Worm (Caenorhabditis elegans) whole organism, midembryonic: ENCODE measurements around the gene fbxa-43.

Source experiments
- T22C8.4 ChIP-seq: fragments of 200-800 bp; sonication (Bioruptor generic); IDR thresholded peaks from 2 replicates; pipeline ENCODE4 v1.3.6; 2022; ENCODE audit warnings: missing genetic modification characterization, missing compliant biosample characterization
- cog-1 ChIP-seq: sonication (generic microtip); optimal IDR thresholded peaks from 2 replicates; lab custom pipeline; 2016; ENCODE audit warnings: missing genetic modification characterization, missing compliant biosample characterization
- flt-1 ChIP-seq: fragments of 200-800 bp; sonication (Bioruptor generic); IDR thresholded peaks from 2 replicates; pipeline ENCODE4 v1.3.6; 2022; ENCODE audit warnings: missing genetic modification characterization, missing compliant biosample characterization
- klf-2 ChIP-seq: fragments of 200-800 bp; sonication (Bioruptor generic); conservative IDR thresholded peaks from 2 replicates; pipeline ENCODE4 v1.3.6; 2022; ENCODE audit warnings: missing genetic modification reagents, missing genetic modification characterization, missing compliant biosample characterization
- med-1 ChIP-seq: sonication (generic microtip); optimal IDR thresholded peaks from 2 replicates; lab custom pipeline; 2017; ENCODE audit warnings: missing genetic modification characterization, mild to moderate bottlenecking, missing compliant biosample characterization, antibody characterized with exemption, missing genetic modification reagents; ENCODE audit not compliant: insufficient read depth
- ref-1 ChIP-seq: fragments of 200-800 bp; sonication (Bioruptor generic); conservative IDR thresholded peaks from 2 replicates; pipeline ENCODE4 v1.3.6; 2022; ENCODE audit warnings: missing genetic modification reagents, missing genetic modification characterization, missing compliant biosample characterization
- tab-1 ChIP-seq: fragments of 200-800 bp; sonication (Bioruptor generic); IDR thresholded peaks from 2 replicates; pipeline ENCODE4 v1.3.6; 2022; ENCODE audit warnings: missing genetic modification characterization, missing compliant biosample characterization
- ztf-23 ChIP-seq: fragments of 200-800 bp; sonication (Bioruptor generic); IDR thresholded peaks from 2 replicates; pipeline ENCODE4 v1.3.6; 2022; ENCODE audit warnings: missing genetic modification reagents, missing genetic modification characterization, missing compliant biosample characterization
- ztf-29 ChIP-seq: fragments of 200-800 bp; sonication (Bioruptor generic); IDR thresholded peaks from 2 replicates; pipeline ENCODE4 v1.3.6; 2022; ENCODE audit warnings: missing genetic modification reagents, missing genetic modification characterization, missing compliant biosample characterization

fbxa-43 gene

ce11 chrIII:2259329-2259728, 566 bp upstream of the fbxa-43 start:
- no peak for TF ChIP-seq tab-1 (GFP tag; lab: Robert Waterston, UW)
- no peak for TF ChIP-seq med-1

- TF ChIP-seq ztf-23 (GFP tag; lab: Robert Waterston, UW), result no peak
Observed at ce11 chrIII:2255522-2255921, 3.2 kb downstream of the fbxa-43 start, which contains the start of gene fbxa-71. TSS of gene fbxa-71 (plus strand) at chrIII:2255822.

ce11 chrIII:2253027-2253499, 5.7 kb downstream of the fbxa-43 start, which contains the start of gene fbxa-73:
TSS of gene fbxa-73 (plus strand) at chrIII:2253449.
- no peak for TF ChIP-seq ref-1

- no peak for TF ChIP-seq ztf-23 (GFP tag; lab: Robert Waterston, UW)
- TF ChIP-seq flt-1 (GFP tag; lab: Robert Waterston, UW), result no peak
- no peak for TF ChIP-seq ref-1
- no peak for TF ChIP-seq cog-1
- no peak for TF ChIP-seq T22C8.4
- TF ChIP-seq ztf-29 (GFP tag; lab: Robert Waterston, UW), result no peak
- no peak for TF ChIP-seq klf-2 (GFP tag; lab: Robert Waterston, UW)
- TF ChIP-seq med-1, result no peak
- no peak for TF ChIP-seq tab-1 (GFP tag; lab: Robert Waterston, UW)
Observed at ce11 chrIII:2251348-2251747, 7.4 kb downstream of the fbxa-43 start, which contains the start of gene fbxa-7. TSS of gene fbxa-7 (minus strand) at chrIII:2251448.

ce11 chrIII:2245727-2246126, 13.0 kb downstream of the fbxa-43 start, which contains the start of gene srd-67:
TSS of gene srd-67 (minus strand) at chrIII:2245827.
- no peak for TF ChIP-seq cog-1
- TF ChIP-seq ztf-23 (GFP tag; lab: Robert Waterston, UW), result no peak
- TF ChIP-seq flt-1 (GFP tag; lab: Robert Waterston, UW), result no peak
- no peak for TF ChIP-seq klf-2 (GFP tag; lab: Robert Waterston, UW)
- no peak for TF ChIP-seq ztf-29 (GFP tag; lab: Robert Waterston, UW)
- no peak for TF ChIP-seq ref-1
- no peak for TF ChIP-seq T22C8.4
- TF ChIP-seq tab-1 (GFP tag; lab: Robert Waterston, UW), result no peak
- TF ChIP-seq med-1, result no peak

ce11 chrIII:2243617-2244016, 15.1 kb downstream of the fbxa-43 start:
- no peak for TF ChIP-seq ref-1
- no peak for TF ChIP-seq cog-1
- no peak for TF ChIP-seq flt-1 (GFP tag; lab: Robert Waterston, UW)
- no peak for TF ChIP-seq med-1
- no peak for TF ChIP-seq ztf-29 (GFP tag; lab: Robert Waterston, UW)

ce11 chrIII:2240471-2240870, 18.3 kb downstream of the fbxa-43 start, which contains the start of gene srz-56:
TSS of gene srz-56 (plus strand) at chrIII:2240771.
- no peak for TF ChIP-seq cog-1
- no peak for TF ChIP-seq med-1
- no peak for TF ChIP-seq tab-1 (GFP tag; lab: Robert Waterston, UW)
- TF ChIP-seq ref-1, result no peak
- no peak for TF ChIP-seq flt-1 (GFP tag; lab: Robert Waterston, UW)
- no peak for TF ChIP-seq klf-2 (GFP tag; lab: Robert Waterston, UW)
- TF ChIP-seq ztf-23 (GFP tag; lab: Robert Waterston, UW), result no peak
- TF ChIP-seq T22C8.4, result no peak
- TF ChIP-seq ztf-29 (GFP tag; lab: Robert Waterston, UW), result no peak

- no peak for TF ChIP-seq ztf-29 (GFP tag; lab: Robert Waterston, UW)
- TF ChIP-seq med-1, result no peak
- no peak for TF ChIP-seq ztf-23 (GFP tag; lab: Robert Waterston, UW)
Observed at ce11 chrIII:2239587-2240144, 19.1 kb downstream of the fbxa-43 start, which contains the start of gene C39B5.10. TSS of gene C39B5.10 (minus strand) at chrIII:2239637.

- TF ChIP-seq klf-2 (GFP tag; lab: Robert Waterston, UW) (no peak), ztf-29 (GFP tag; lab: Robert Waterston, UW) (no peak), tab-1 (GFP tag; lab: Robert Waterston, UW) (no peak), T22C8.4 (no peak), med-1 (no peak), flt-1 (GFP tag; lab: Robert Waterston, UW) (peak; percentile 52; the same call in 1 of the 2 replicates), ztf-23 (GFP tag; lab: Robert Waterston, UW) (no peak)
Observed at ce11 chrIII:2234192-2234934, 24.4 kb downstream of the fbxa-43 start, which contains the start of gene C39B5.2. TSS of gene C39B5.2 (plus strand) at chrIII:2234884.

ce11 chrIII:2233399-2233798, 25.4 kb downstream of the fbxa-43 start:
- TF ChIP-seq ref-1 (no peak), tab-1 (GFP tag; lab: Robert Waterston, UW) (no peak), ztf-23 (GFP tag; lab: Robert Waterston, UW) (no peak), klf-2 (GFP tag; lab: Robert Waterston, UW) (no peak), ztf-29 (GFP tag; lab: Robert Waterston, UW) (no peak), med-1 (no peak), T22C8.4 (no peak), cog-1 (no peak), flt-1 (GFP tag; lab: Robert Waterston, UW) (no peak)

ce11 chrIII:2232360-2232759, 26.4 kb downstream of the fbxa-43 start, which contains the start of gene fbxa-47:
TSS of gene fbxa-47 (minus strand) at chrIII:2232460.
- no peak for TF ChIP-seq T22C8.4
- no peak for TF ChIP-seq cog-1
- TF ChIP-seq med-1, result no peak
- TF ChIP-seq klf-2 (GFP tag; lab: Robert Waterston, UW), result no peak
- no peak for TF ChIP-seq tab-1 (GFP tag; lab: Robert Waterston, UW)
- no peak for TF ChIP-seq ref-1
- no peak for TF ChIP-seq ztf-29 (GFP tag; lab: Robert Waterston, UW)
- no peak for TF ChIP-seq flt-1 (GFP tag; lab: Robert Waterston, UW)
- TF ChIP-seq ztf-23 (GFP tag; lab: Robert Waterston, UW), result no peak
